Fruit fly (Drosophila melanogaster): ENCODE results near the gene CG42465.

DNA sequence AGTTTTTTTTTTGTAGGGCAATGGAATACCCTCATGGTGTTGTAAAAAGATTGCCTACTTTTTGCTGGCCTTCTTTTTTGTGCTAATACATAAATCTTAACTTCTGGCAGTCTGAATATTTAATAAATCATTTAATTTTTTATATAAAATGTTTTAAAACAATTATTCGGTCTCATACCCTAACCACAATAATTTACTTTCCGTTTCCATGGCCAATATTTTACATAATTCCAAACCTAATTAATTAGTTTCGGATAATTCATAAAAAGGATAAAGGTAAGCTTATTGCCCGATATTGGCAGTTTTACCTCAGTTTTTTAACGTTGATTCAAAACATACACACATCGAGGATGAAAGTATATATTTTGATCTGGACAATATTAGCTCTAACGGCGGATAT is at the start of gene CG42465:
- TF ChIP-seq Myc (optimal IDR thresholded peaks at IDR 0.05) (no peak), h (optimal IDR thresholded peaks at IDR 0.05) (no peak), ttk (optimal IDR thresholded peaks at IDR 0.05) (no peak), psq (optimal IDR thresholded peaks at IDR 0.05) (no peak), insv (optimal IDR thresholded peaks at IDR 0.05) (no peak), Sin3A (optimal IDR thresholded peaks at IDR 0.05) (no peak)

Data from Kc167 (cell line).